Fruit fly (Drosophila melanogaster) S2 (cell line): ENCODE data around the gene CG8319.

Experiments
- CG8478 ChIP-seq: fragments of >200 bp; optimal IDR thresholded peaks from 2 replicates; lab custom pipeline; 2018
- CTCF ChIP-seq, 2 experiments: fragments of >200 bp; optimal IDR thresholded peaks; 2 replicates each; lab custom pipeline; 2018

CG8319 gene

dm6 chr3R:9674968-9675573 is 48.0 kb downstream of the CG8319 start, which contains the start of gene Nepl12:
Nepl12 (plus strand) TSS chr3R:9675523.
- TF ChIP-seq CTCF (optimal IDR thresholded peaks at IDR 0.05; lab: Kevin White, UChicago) (no peak), CG8478 (no peak)

DNA sequence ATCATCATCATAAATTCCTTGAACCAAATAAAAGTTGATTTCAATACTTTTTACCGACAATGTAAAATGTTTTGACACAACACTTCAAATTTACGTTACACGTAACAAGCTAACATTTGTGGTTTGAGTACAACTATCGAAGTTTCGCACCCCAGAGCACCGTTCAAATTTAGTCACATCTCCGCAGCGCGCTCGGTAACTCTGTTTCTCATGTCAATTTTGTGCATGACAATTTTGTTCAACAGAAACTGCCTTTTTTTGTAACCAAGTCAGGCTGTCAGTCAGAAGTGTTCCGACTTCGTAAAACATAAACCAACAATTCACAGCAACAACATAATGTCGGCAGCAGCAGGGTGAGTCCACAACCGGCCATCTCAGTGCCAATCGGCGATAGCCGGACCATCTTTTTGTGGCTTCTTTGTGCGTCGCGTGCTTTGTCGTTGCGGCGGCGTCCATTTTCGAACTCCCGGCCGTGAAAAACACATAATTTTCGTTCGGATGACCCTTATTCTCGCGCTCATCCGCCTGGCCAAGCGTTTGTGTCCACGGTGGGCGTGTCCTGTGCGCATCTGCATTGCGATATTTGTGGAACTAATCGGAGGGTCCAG is 50.7 kb downstream of the CG8319 start, which contains the start of gene p23:
TSS of gene p23 (plus strand) at position 194 of the 608 bp plus-strand sequence.
- TF ChIP-seq CTCF (optimal IDR thresholded peaks at IDR 0.05; lab: Kevin White, UChicago) (peak; percentile 79 to 80), CG8478 (no peak)
